Worm (Caenorhabditis elegans) whole organism, L4 larva: ENCODE data around the gene clh-6.

Source experiments
- D1046.2 ChIP-seq: fragments of 200-800 bp; sonication (Bioruptor generic); IDR thresholded peaks from 2 replicates; pipeline ENCODE4 v1.3.6; 2022; ENCODE audit warnings: missing genetic modification characterization, missing compliant biosample characterization
- Y105C5A.15 ChIP-seq: fragments of 200-800 bp; sonication (Bioruptor generic); IDR thresholded peaks from 2 replicates; pipeline ENCODE4 v1.3.6; 2022; ENCODE audit warnings: missing genetic modification characterization, missing compliant biosample characterization
- ZK546.5 ChIP-seq, 2 experiments: sonication (generic microtip); optimal IDR thresholded peaks; 2 replicates each; lab custom pipeline; 2017; ENCODE audit warnings: missing biosample characterization in 2 of 2, missing genetic modification characterization in 2 of 2
- aha-1 ChIP-seq: fragments of 150-350 bp; peaks from one replicate; lab custom pipeline; 2014; ENCODE audit warnings: missing biosample characterization, missing genetic modification characterization
- ceh-82 ChIP-seq: sonication (generic microtip); optimal IDR thresholded peaks from 2 replicates; lab custom pipeline; 2017; ENCODE audit warnings: missing biosample characterization, missing genetic modification characterization
- ces-1 ChIP-seq: fragments of 150-350 bp; sonication (generic microtip); optimal IDR thresholded peaks from 4 replicates; lab custom pipeline; 2014; ENCODE audit warnings: missing biosample characterization, missing genetic modification reagents, missing genetic modification characterization
- cey-2 ChIP-seq: sonication (generic microtip); optimal IDR thresholded peaks from 3 replicates; lab custom pipeline; 2017; ENCODE audit warnings: missing genetic modification characterization, mild to moderate bottlenecking, missing compliant biosample characterization, antibody characterized with exemption, borderline replicate concordance; ENCODE audit not compliant: insufficient read depth
- daf-12 ChIP-seq: fragments of 150-350 bp; optimal IDR thresholded peaks from 2 replicates; lab custom pipeline; 2014; ENCODE audit warnings: missing biosample characterization, missing genetic modification reagents, missing genetic modification characterization
- daf-16 ChIP-seq, 3 experiments: sonication (generic microtip); optimal IDR thresholded peaks; 2 replicates each; lab custom pipeline; 2016 to 2017; ENCODE audit warnings: missing genetic modification characterization in 3 of 3, missing genetic modification reagents in 3 of 3, mild to moderate bottlenecking in 2 of 3, missing compliant biosample characterization in 2 of 3, missing biosample characterization in 1 of 3, moderate library complexity in 1 of 3
- dmd-6 ChIP-seq: fragments of 200-800 bp; sonication (Bioruptor generic); IDR thresholded peaks from 2 replicates; pipeline ENCODE4 v1.3.6; 2022; ENCODE audit warnings: missing genetic modification reagents, missing genetic modification characterization, missing compliant biosample characterization
- dpl-1 ChIP-seq: fragments of 150-350 bp; optimal IDR thresholded peaks from 2 replicates; lab custom pipeline; 2014; ENCODE audit warnings: missing biosample characterization, missing genetic modification reagents, missing genetic modification characterization
- dve-1 ChIP-seq: sonication (generic microtip); optimal IDR thresholded peaks from 2 replicates; lab custom pipeline; 2017; ENCODE audit warnings: antibody characterized with exemption, mild to moderate bottlenecking, missing genetic modification characterization, missing compliant biosample characterization; ENCODE audit not compliant: insufficient read depth
- fkh-10 ChIP-seq: fragments of 150-350 bp; optimal IDR thresholded peaks from 2 replicates; lab custom pipeline; 2014; ENCODE audit warnings: missing biosample characterization, missing genetic modification reagents, missing genetic modification characterization
- fos-1 ChIP-seq: fragments of 150-350 bp; optimal IDR thresholded peaks from 2 replicates; lab custom pipeline; 2014; ENCODE audit warnings: missing biosample characterization, missing genetic modification characterization
- hif-1 ChIP-seq, 2 experiments: sonication (generic microtip); optimal IDR thresholded peaks; 2 replicates each; lab custom pipeline; 2016 to 2017; ENCODE audit warnings: missing compliant biosample characterization in 2 of 2, missing genetic modification characterization in 2 of 2, missing genetic modification reagents in 2 of 2, missing genotype in 2 of 2, mild to moderate bottlenecking in 1 of 2
- hlh-30 ChIP-seq: sonication (generic microtip); optimal IDR thresholded peaks from 2 replicates; lab custom pipeline; 2017; ENCODE audit warnings: antibody characterized with exemption, mild to moderate bottlenecking, missing genetic modification characterization, missing compliant biosample characterization; ENCODE audit not compliant: insufficient read depth
- hmg-1.1 ChIP-seq: fragments of 200-800 bp; sonication (Bioruptor generic); IDR thresholded peaks from 2 replicates; pipeline ENCODE4 v1.3.6; 2022; ENCODE audit warnings: missing genetic modification reagents, missing genetic modification characterization, missing compliant biosample characterization
- jun-1 ChIP-seq: fragments of 150-350 bp; optimal IDR thresholded peaks from 2 replicates; lab custom pipeline; 2014; ENCODE audit warnings: missing biosample characterization, missing genetic modification reagents, missing genetic modification characterization
- lim-7 ChIP-seq: fragments of 200-800 bp; sonication (Bioruptor generic); IDR thresholded peaks from 2 replicates; pipeline ENCODE4 v1.3.6; 2022; ENCODE audit warnings: missing genetic modification characterization, missing compliant biosample characterization
- lin-1 ChIP-seq: fragments of 200-800 bp; sonication (Bioruptor generic); IDR thresholded peaks from 2 replicates; pipeline ENCODE4 v1.3.6; 2022; ENCODE audit warnings: missing genetic modification reagents, missing genetic modification characterization, missing compliant biosample characterization
- lin-15B ChIP-seq: fragments of 150-350 bp; sonication (generic microtip); optimal IDR thresholded peaks from 3 replicates; lab custom pipeline; 2014; ENCODE audit warnings: missing biosample characterization, missing genetic modification characterization
- lin-38 ChIP-seq: fragments of 200-800 bp; sonication (Bioruptor generic); IDR thresholded peaks from 2 replicates; pipeline ENCODE4 v1.3.6; 2022; ENCODE audit warnings: missing genetic modification reagents, missing genetic modification characterization, missing compliant biosample characterization
- mep-1 ChIP-seq: fragments of 150-350 bp; sonication (generic microtip); optimal IDR thresholded peaks from 3 replicates; lab custom pipeline; 2014; ENCODE audit warnings: missing biosample characterization, missing genetic modification characterization
- mes-2 ChIP-seq: sonication (generic microtip); optimal IDR thresholded peaks from 2 replicates; lab custom pipeline; 2016; ENCODE audit warnings: missing genotype, mild to moderate bottlenecking, missing genetic modification characterization, missing compliant biosample characterization; ENCODE audit not compliant: poor library complexity, severe bottlenecking
- mxl-3 ChIP-seq: fragments of 200-800 bp; sonication (Bioruptor generic); optimal IDR thresholded peaks from 2 replicates; lab custom pipeline; 2018; ENCODE audit warnings: mild to moderate bottlenecking, missing genetic modification characterization, missing compliant biosample characterization
- nhr-102 ChIP-seq: sonication (generic microtip); optimal IDR thresholded peaks from 2 replicates; lab custom pipeline; 2016; ENCODE audit warnings: mild to moderate bottlenecking, missing genetic modification characterization, moderate library complexity, missing compliant biosample characterization
- nhr-11 ChIP-seq: fragments of 150-350 bp; optimal IDR thresholded peaks from 2 replicates; lab custom pipeline; 2014; ENCODE audit warnings: missing biosample characterization, missing genetic modification characterization
- nhr-25 ChIP-seq: sonication (generic microtip); optimal IDR thresholded peaks from 2 replicates; lab custom pipeline; 2017; ENCODE audit warnings: missing genetic modification characterization, mild to moderate bottlenecking, missing compliant biosample characterization, antibody characterized with exemption, moderate library complexity, borderline replicate concordance; ENCODE audit not compliant: insufficient read depth
- nhr-28 ChIP-seq: fragments of 150-350 bp; optimal IDR thresholded peaks from 2 replicates; lab custom pipeline; 2014; ENCODE audit warnings: missing biosample characterization, missing genetic modification characterization
- nhr-41 ChIP-seq: fragments of 200-800 bp; sonication (Bioruptor generic); IDR thresholded peaks from 2 replicates; pipeline ENCODE4 v1.3.6; 2022; ENCODE audit warnings: missing genetic modification reagents, missing genetic modification characterization, missing compliant biosample characterization
- nhr-42 ChIP-seq: fragments of 200-800 bp; sonication (Bioruptor generic); IDR thresholded peaks from 2 replicates; pipeline ENCODE4 v1.3.6; 2022; ENCODE audit warnings: missing genetic modification characterization, missing compliant biosample characterization
- nhr-48 ChIP-seq: sonication (generic microtip); optimal IDR thresholded peaks from 2 replicates; lab custom pipeline; 2016; ENCODE audit warnings: mild to moderate bottlenecking, missing genetic modification characterization, missing compliant biosample characterization
- nhr-6 ChIP-seq: fragments of 150-350 bp; optimal IDR thresholded peaks from 2 replicates; lab custom pipeline; 2014; ENCODE audit warnings: missing biosample characterization, missing genetic modification characterization
- nhr-76 ChIP-seq: fragments of 150-350 bp; optimal IDR thresholded peaks from 2 replicates; lab custom pipeline; 2014; ENCODE audit warnings: missing biosample characterization, missing genetic modification characterization
- nhr-77 ChIP-seq: fragments of 150-350 bp; optimal IDR thresholded peaks from 2 replicates; lab custom pipeline; 2014; ENCODE audit warnings: missing biosample characterization, missing genetic modification characterization
- php-3 ChIP-seq: fragments of 200-800 bp; sonication (Bioruptor generic); IDR thresholded peaks from 2 replicates; pipeline ENCODE4 v1.3.6; 2022; ENCODE audit warnings: missing genetic modification reagents, missing genetic modification characterization, missing compliant biosample characterization
- pqm-1 ChIP-seq: sonication (generic microtip); optimal IDR thresholded peaks from 2 replicates; lab custom pipeline; 2017; ENCODE audit warnings: missing biosample characterization, missing genetic modification characterization
- rbr-2 ChIP-seq: sonication (generic microtip); optimal IDR thresholded peaks from 2 replicates; lab custom pipeline; 2016; ENCODE audit warnings: missing genotype, missing genetic modification characterization, missing compliant biosample characterization
- skn-1 ChIP-seq: fragments of 150-350 bp; optimal IDR thresholded peaks from 2 replicates; lab custom pipeline; 2014; ENCODE audit warnings: missing biosample characterization, missing genetic modification characterization
- zag-1 ChIP-seq: fragments of 150-350 bp; optimal IDR thresholded peaks from 2 replicates; lab custom pipeline; 2014; ENCODE audit warnings: missing biosample characterization, missing genetic modification characterization
- zfp-3 ChIP-seq: fragments of 200-800 bp; sonication (Bioruptor generic); conservative IDR thresholded peaks from 2 replicates; pipeline ENCODE4 v1.3.6; 2022; ENCODE audit warnings: missing genetic modification reagents, missing genetic modification characterization, missing compliant biosample characterization
- zip-2 ChIP-seq: fragments of 150-350 bp; optimal IDR thresholded peaks from 2 replicates; lab custom pipeline; 2014; ENCODE audit warnings: missing biosample characterization, missing genetic modification characterization

Gene clh-6

DNA sequence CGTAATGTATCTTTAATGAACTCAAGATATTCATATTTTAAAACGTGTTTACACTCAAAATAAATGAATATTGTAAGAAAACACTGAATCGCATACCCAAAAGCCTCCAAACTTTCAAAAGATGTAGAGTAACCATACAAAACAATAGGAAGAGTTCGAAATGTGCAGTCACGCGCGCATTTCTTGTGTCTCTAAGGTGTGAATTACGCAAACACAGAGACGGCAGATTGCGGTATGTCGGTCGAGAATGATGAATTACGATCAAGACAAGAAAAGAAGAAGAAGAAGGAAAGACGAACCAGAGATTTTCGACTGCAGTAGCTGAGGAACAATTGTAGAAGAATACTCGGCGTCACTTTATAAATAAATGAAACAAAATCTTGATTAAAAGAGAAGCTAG is 48.3 kb upstream of the clh-6 start, which contains the start of gene lhpp-1:
lhpp-1 (minus strand) TSS at position 354 of the 400 bp plus-strand sequence.
- TF ChIP-seq nhr-6 (tag; lab: Kevin White, UChicago) (peak; percentile 53), mes-2 (tag; lab: Kevin White, UChicago) (peak; percentile 19), dpl-1 (GFP tag; lab: Kevin White, UChicago) (peak; percentile 11), rbr-2 (tag; lab: Kevin White, UChicago) (no peak), aha-1 (tag; lab: Kevin White, UChicago) (peak; percentile 23), hlh-30 (tag; lab: Kevin White, UChicago) (peak; percentile 56), nhr-28 (tag; lab: Kevin White, UChicago) (peak; percentile 46), nhr-42 (GFP tag; lab: Robert Waterston, UW) (no peak)

DNA sequence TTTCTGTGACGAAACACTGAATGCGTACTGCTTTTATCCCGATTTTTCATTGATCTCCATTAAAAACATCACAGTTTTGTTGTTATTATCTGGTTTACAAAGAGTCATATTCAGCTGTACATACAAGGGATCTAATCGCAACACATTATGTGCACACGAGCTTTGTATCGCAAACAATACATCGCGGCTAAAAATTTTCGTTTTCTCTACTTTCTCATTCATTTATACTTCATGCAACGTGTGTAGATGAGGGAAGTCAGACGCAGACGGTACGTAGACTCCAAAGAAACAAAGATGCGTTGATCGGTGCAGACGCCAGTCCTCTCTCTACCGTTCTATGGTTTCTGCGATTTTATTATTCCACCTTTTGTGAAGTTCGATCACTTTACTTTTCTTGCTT is 43.7 kb upstream of the clh-6 start, which contains the start of gene nhr-136:
nhr-136 (plus strand) TSS at position 301 of the 400 bp plus-strand sequence.
- no peak for TF ChIP-seq ceh-82
- TF ChIP-seq nhr-25 (tag; lab: Kevin White, UChicago), result no peak
- TF ChIP-seq pqm-1 (tag; lab: Kevin White, UChicago), result no peak
- TF ChIP-seq nhr-11, result no peak
- TF ChIP-seq zag-1 (tag; lab: Kevin White, UChicago), result no peak
- peak; percentile 26 for TF ChIP-seq dve-1 (tag; lab: Kevin White, UChicago)
- no peak for TF ChIP-seq fos-1 (tag; lab: Kevin White, UChicago)
- TF ChIP-seq nhr-41 (GFP tag; lab: Robert Waterston, UW), result no peak
- no peak for TF ChIP-seq hlh-30 (tag; lab: Kevin White, UChicago)
- no peak for TF ChIP-seq Y105C5A.15 (GFP tag; lab: Robert Waterston, UW)
- no peak for TF ChIP-seq lim-7 (GFP tag; lab: Robert Waterston, UW)
- TF ChIP-seq cey-2 (tag; lab: Kevin White, UChicago), result no peak
- TF ChIP-seq mxl-3 (GFP tag; lab: Kevin White, UChicago), result peak; percentile 39
- TF ChIP-seq nhr-28 (tag; lab: Kevin White, UChicago), result peak; percentile 42
- no peak for TF ChIP-seq daf-16 (GFP tag; optimal IDR thresholded peaks at IDR 0.05; lab: Kevin White, UChicago)
- peak; percentile 5 for TF ChIP-seq daf-16 (tag; optimal IDR thresholded peaks at IDR 0.05; lab: Kevin White, UChicago)
- TF ChIP-seq nhr-76, result no peak
- no peak for TF ChIP-seq ZK546.5 (tag; optimal IDR thresholded peaks at IDR 0.05; lab: Kevin White, UChicago)

DNA sequence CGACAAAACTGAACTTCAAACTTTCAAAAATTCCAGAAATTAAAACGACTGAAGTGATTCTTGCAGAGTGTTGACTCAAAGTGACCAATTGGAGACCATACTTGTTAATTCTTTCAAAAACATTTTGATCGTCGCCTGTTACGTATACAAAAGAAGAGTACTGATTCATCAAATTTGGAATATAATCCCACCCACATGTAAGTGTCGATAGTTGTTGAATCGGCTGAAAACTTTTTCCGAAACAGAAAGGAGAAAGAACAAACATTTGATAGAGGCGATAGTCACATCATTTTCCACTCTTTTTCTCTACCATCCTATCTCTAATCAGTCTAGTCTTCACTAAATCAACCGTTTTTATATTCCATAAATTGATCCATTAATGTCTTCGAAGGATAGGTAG is 40.8 kb upstream of the clh-6 start, which contains the start of gene nhr-153:
nhr-153 (plus strand) TSS at position 301 of the 400 bp plus-strand sequence.
- TF ChIP-seq nhr-48 (tag; lab: Kevin White, UChicago) (no peak), nhr-28 (tag; lab: Kevin White, UChicago) (peak; percentile 19), aha-1 (tag; lab: Kevin White, UChicago) (peak; percentile 67)

DNA sequence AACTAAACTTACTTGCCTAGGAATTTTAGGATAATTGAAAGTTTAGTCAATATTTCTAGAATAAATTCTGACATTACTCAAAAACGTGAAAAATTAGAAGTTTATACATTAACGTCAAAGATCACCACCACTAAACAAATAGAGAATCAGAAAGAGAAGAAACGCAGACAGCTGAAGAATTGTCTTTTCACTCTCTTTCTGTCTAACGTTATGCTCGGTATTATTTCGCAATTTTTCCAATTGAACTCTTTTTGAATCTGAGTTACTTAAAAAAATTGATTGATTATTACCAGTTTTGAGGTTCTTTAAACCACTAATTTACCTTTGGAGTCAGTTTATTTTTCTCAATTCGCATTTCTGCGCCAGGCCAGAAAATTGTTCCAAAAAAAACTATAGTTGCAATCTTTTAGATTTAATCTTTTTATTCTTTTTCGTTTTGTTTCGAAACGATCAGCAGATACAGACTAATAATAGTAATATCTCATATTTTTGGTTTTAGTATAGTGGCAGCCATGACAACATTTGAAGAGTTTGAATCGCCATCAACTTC is 37.7 kb upstream of the clh-6 start, which contains the start of gene nhr-154:
nhr-154 (plus strand) TSS at position 500 of the 550 bp plus-strand sequence.
- TF ChIP-seq hmg-1.1 (GFP tag; lab: Robert Waterston, UW) (peak; percentile 52; the same call in 1 of the 2 replicates), daf-12 (no peak), lin-1 (no peak), D1046.2 (no peak), lin-15B (tag; lab: Kevin White, UChicago) (no peak), php-3 (GFP tag; lab: Robert Waterston, UW) (no peak), fkh-10 (GFP tag; lab: Kevin White, UChicago) (no peak), nhr-28 (tag; lab: Kevin White, UChicago) (peak; percentile 39), zfp-3 (GFP tag; lab: Robert Waterston, UW) (no peak), dmd-6 (GFP tag; lab: Robert Waterston, UW) (peak; percentile 6; the same call in 1 of the 2 replicates), nhr-6 (tag; lab: Kevin White, UChicago) (peak; percentile 81), Y105C5A.15 (GFP tag; lab: Robert Waterston, UW) (no peak), nhr-77 (no peak), jun-1 (no peak), ces-1 (GFP tag; lab: Kevin White, UChicago) (no peak), hif-1 (tag; optimal IDR thresholded peaks at IDR 0.05; lab: Kevin White, UChicago) (peak in 1 of 2 experiments; percentile 62), daf-16 (GFP tag; optimal IDR thresholded peaks at IDR 0.05; lab: Kevin White, UChicago) (no peak), daf-16 (tag; optimal IDR thresholded peaks at IDR 0.05; lab: Kevin White, UChicago) (peak; percentile 33), pqm-1 (tag; lab: Kevin White, UChicago) (peak; percentile 4), zip-2 (tag; lab: Kevin White, UChicago) (no peak), nhr-102 (tag; lab: Kevin White, UChicago) (no peak), dpl-1 (GFP tag; lab: Kevin White, UChicago) (no peak), dve-1 (tag; lab: Kevin White, UChicago) (peak; percentile 48), skn-1 (no peak), lin-38 (GFP tag; lab: Robert Waterston, UW) (no peak), aha-1 (tag; lab: Kevin White, UChicago) (peak; percentile 52), mep-1 (tag; lab: Kevin White, UChicago) (peak; percentile 20)
